Fruit fly (Drosophila melanogaster) whole organism, embryonic: ENCODE data around the gene Ada2a.

Source experiments
- ATbp ChIP-seq: fragments of 200-800 bp; sonication (Bioruptor generic); optimal IDR thresholded peaks from 2 replicates; lab custom pipeline; 2017; ENCODE audit warnings: missing biosample characterization, mild to moderate bottlenecking, missing genetic modification characterization, missing genetic modification reagents
- Ada2b ChIP-seq: fragments of 200-800 bp; sonication (Bioruptor generic); IDR thresholded peaks from 2 replicates; pipeline ENCODE4 v1.3.6; 2022; ENCODE audit warnings: missing biosample characterization, missing genetic modification characterization
- Asciz ChIP-seq: fragments of 200-800 bp; sonication (Bioruptor generic); optimal IDR thresholded peaks from 2 replicates; lab custom pipeline; 2017; ENCODE audit warnings: missing biosample characterization, mild to moderate bottlenecking, missing genetic modification characterization, missing genetic modification reagents
- C15 ChIP-seq: fragments of 200-800 bp; sonication (Bioruptor generic); IDR thresholded peaks from 3 replicates; pipeline ENCODE4 v1.3.6; 2022; ENCODE audit warnings: missing biosample characterization, missing genetic modification characterization
- CG12219 ChIP-seq: fragments of 200-800 bp; sonication (Bioruptor generic); optimal IDR thresholded peaks from 3 replicates; lab custom pipeline; 2018; ENCODE audit warnings: missing biosample characterization, mild to moderate bottlenecking, missing genetic modification characterization
- CG16815 ChIP-seq: fragments of 200-800 bp; sonication (Bioruptor generic); optimal IDR thresholded peaks from 3 replicates; lab custom pipeline; 2017; ENCODE audit warnings: missing biosample characterization, mild to moderate bottlenecking, missing genetic modification characterization
- CG31365 ChIP-seq: fragments of 200-800 bp; sonication (Bioruptor generic); optimal IDR thresholded peaks from 2 replicates; lab custom pipeline; 2018; ENCODE audit warnings: missing biosample characterization, mild to moderate bottlenecking, missing genetic modification characterization
- CG3163 ChIP-seq: fragments of 200-800 bp; sonication (Bioruptor generic); optimal IDR thresholded peaks from 3 replicates; lab custom pipeline; 2016; ENCODE audit warnings: missing biosample characterization, missing genetic modification characterization
- CG3847 ChIP-seq: fragments of 200-800 bp; sonication (Bioruptor generic); IDR thresholded peaks from 2 replicates; pipeline ENCODE4 v1.3.6; 2022; ENCODE audit warnings: missing biosample characterization, missing genetic modification characterization
- CG4617 ChIP-seq: fragments of 200-800 bp; sonication (Bioruptor generic); optimal IDR thresholded peaks from 3 replicates; lab custom pipeline; 2016; ENCODE audit warnings: missing biosample characterization, missing genetic modification characterization, borderline replicate concordance
- CG7556 ChIP-seq: fragments of 200-800 bp; sonication (Bioruptor generic); optimal IDR thresholded peaks from 2 replicates; lab custom pipeline; 2017; ENCODE audit warnings: missing biosample characterization, mild to moderate bottlenecking, missing genetic modification characterization
- CG9797 ChIP-seq: fragments of 200-800 bp; sonication (Bioruptor generic); optimal IDR thresholded peaks from 3 replicates; lab custom pipeline; 2018; ENCODE audit warnings: missing biosample characterization, mild to moderate bottlenecking, missing genetic modification characterization
- CHES-1-like ChIP-seq: fragments of 200-800 bp; sonication (Bioruptor generic); optimal IDR thresholded peaks from 2 replicates; lab custom pipeline; 2016; ENCODE audit warnings: missing biosample characterization, missing genetic modification characterization
- Dek ChIP-seq: fragments of 200-800 bp; sonication (Bioruptor generic); optimal IDR thresholded peaks from 3 replicates; lab custom pipeline; 2019; ENCODE audit warnings: missing biosample characterization, mild to moderate bottlenecking, missing genetic modification characterization, moderate library complexity
- Dfd ChIP-seq, 2 experiments: fragments of >200 bp; optimal IDR thresholded peaks; 2 replicates each; lab custom pipeline; 2017; ENCODE audit warnings: missing biosample characterization in 2 of 2, missing genetic modification characterization in 2 of 2
- Dp ChIP-seq: fragments of 200-800 bp; sonication (Bioruptor generic); optimal IDR thresholded peaks from 2 replicates; lab custom pipeline; 2018; ENCODE audit warnings: missing biosample characterization, mild to moderate bottlenecking, missing genetic modification characterization, moderate library complexity
- Dref ChIP-seq: fragments of 200-800 bp; sonication (Bioruptor generic); IDR thresholded peaks from 2 replicates; pipeline ENCODE4 v1.3.6; 2022; ENCODE audit warnings: missing biosample characterization, missing genetic modification characterization
- Eip74EF ChIP-seq, 2 experiments: fragments of 200-800 bp in 1 of 2; fragments of >200 bp in 1 of 2; sonication (Bioruptor generic) in 1 of 2; optimal IDR thresholded peaks; 2 replicates each; lab custom pipeline; 2017 to 2019; ENCODE audit warnings: missing biosample characterization in 2 of 2, missing genetic modification characterization in 2 of 2, mild to moderate bottlenecking in 1 of 2, moderate library complexity in 1 of 2
- Fer2 ChIP-seq: fragments of 200-800 bp; sonication (Bioruptor generic); optimal IDR thresholded peaks from 2 replicates; lab custom pipeline; 2018; ENCODE audit warnings: missing biosample characterization, mild to moderate bottlenecking, missing genetic modification characterization, moderate library complexity
- Gug ChIP-seq: fragments of 200-800 bp; sonication (Bioruptor generic); IDR thresholded peaks from 4 replicates; pipeline ENCODE4 v1.3.6; 2022; ENCODE audit warnings: missing biosample characterization, missing genetic modification characterization
- HHEX ChIP-seq: fragments of 200-800 bp; sonication (Bioruptor generic); optimal IDR thresholded peaks from 3 replicates; lab custom pipeline; 2017; ENCODE audit warnings: missing biosample characterization, mild to moderate bottlenecking, missing genetic modification characterization, missing genetic modification reagents
- HLH4C ChIP-seq: fragments of 200-800 bp; sonication (Bioruptor generic); IDR thresholded peaks from 3 replicates; pipeline ENCODE4 v1.3.6; 2022; ENCODE audit warnings: missing biosample characterization, missing genetic modification characterization; ENCODE audit not compliant: partially characterized antibody
- Hey ChIP-seq: fragments of 200-800 bp; sonication (Bioruptor generic); optimal IDR thresholded peaks from 3 replicates; lab custom pipeline; 2018; ENCODE audit warnings: missing biosample characterization, mild to moderate bottlenecking, missing genetic modification characterization
- Meics ChIP-seq: fragments of 200-800 bp; sonication (Bioruptor generic); optimal IDR thresholded peaks from 2 replicates; lab custom pipeline; 2017; ENCODE audit warnings: missing biosample characterization, mild to moderate bottlenecking, missing genetic modification characterization
- NK7.1 ChIP-seq: fragments of 200-800 bp; sonication (Bioruptor generic); optimal IDR thresholded peaks from 3 replicates; lab custom pipeline; 2016; ENCODE audit warnings: missing biosample characterization, missing genetic modification characterization
- Nf-YC ChIP-seq: fragments of 200-800 bp; optimal IDR thresholded peaks from 3 replicates; lab custom pipeline; 2019; ENCODE audit warnings: missing biosample characterization, mild to moderate bottlenecking, missing genetic modification characterization, moderate library complexity
- Opbp ChIP-seq: fragments of 200-800 bp; sonication (Bioruptor generic); IDR thresholded peaks from 3 replicates; pipeline ENCODE4 v1.3.6; 2022; ENCODE audit warnings: missing biosample characterization, missing genetic modification characterization; ENCODE audit not compliant: partially characterized antibody
- Sry-δ ChIP-seq: fragments of 200-800 bp; sonication (Bioruptor generic); optimal IDR thresholded peaks from 2 replicates; lab custom pipeline; 2016; ENCODE audit warnings: missing biosample characterization, missing genetic modification characterization
- Ssrp ChIP-seq: fragments of 200-800 bp; sonication (Bioruptor generic); optimal IDR thresholded peaks from 2 replicates; lab custom pipeline; 2018; ENCODE audit warnings: missing biosample characterization, mild to moderate bottlenecking, missing genetic modification characterization, moderate library complexity
- YL-1 ChIP-seq: fragments of 200-800 bp; sonication (Bioruptor generic); optimal IDR thresholded peaks from 3 replicates; lab custom pipeline; 2017; ENCODE audit warnings: missing biosample characterization, mild to moderate bottlenecking, missing genetic modification characterization
- ato ChIP-seq: fragments of 200-800 bp; sonication (Bioruptor generic); IDR thresholded peaks from 2 replicates; pipeline ENCODE4 v1.3.6; 2022; ENCODE audit warnings: missing biosample characterization, missing genetic modification characterization; ENCODE audit not compliant: partially characterized antibody
- bbx ChIP-seq: fragments of 200-800 bp; sonication (Bioruptor generic); IDR thresholded peaks from 2 replicates; pipeline ENCODE4 v1.3.6; 2022; ENCODE audit warnings: missing biosample characterization, missing genetic modification characterization; ENCODE audit not compliant: partially characterized antibody
- chn ChIP-seq: fragments of 200-800 bp; sonication (Bioruptor generic); optimal IDR thresholded peaks from 2 replicates; lab custom pipeline; 2016; ENCODE audit warnings: missing biosample characterization, missing genetic modification characterization
- dan ChIP-seq: fragments of 200-800 bp; sonication (Bioruptor generic); IDR thresholded peaks from 2 replicates; pipeline ENCODE4 v1.3.6; 2022; ENCODE audit warnings: missing biosample characterization, missing genetic modification characterization
- dimm ChIP-seq: fragments of 200-800 bp; sonication (Bioruptor generic); IDR thresholded peaks from 2 replicates; pipeline ENCODE4 v1.3.6; 2022; ENCODE audit warnings: missing biosample characterization, missing genetic modification characterization
- eyg ChIP-seq: fragments of 200-800 bp; sonication (Bioruptor generic); optimal IDR thresholded peaks from 3 replicates; lab custom pipeline; 2016; ENCODE audit warnings: missing biosample characterization, missing genetic modification characterization
- gem ChIP-seq: fragments of 200-800 bp; sonication (Bioruptor generic); optimal IDR thresholded peaks from 2 replicates; lab custom pipeline; 2019; ENCODE audit warnings: missing biosample characterization, mild to moderate bottlenecking, missing genetic modification characterization, moderate library complexity
- grau ChIP-seq: fragments of 200-800 bp; optimal IDR thresholded peaks from 3 replicates; lab custom pipeline; 2019; ENCODE audit warnings: missing biosample characterization, mild to moderate bottlenecking, missing genetic modification characterization, moderate library complexity
- gsb ChIP-seq: fragments of 200-800 bp; sonication (Bioruptor generic); IDR thresholded peaks from 2 replicates; pipeline ENCODE4 v1.3.6; 2022; ENCODE audit warnings: missing biosample characterization, missing genetic modification characterization
- inv ChIP-seq: fragments of 200-800 bp; sonication (Bioruptor generic); IDR thresholded peaks from 2 replicates; pipeline ENCODE4 v1.3.6; 2022; ENCODE audit warnings: missing biosample characterization, missing genetic modification characterization; ENCODE audit not compliant: partially characterized antibody
- lab ChIP-seq: fragments of 200-800 bp; sonication (Bioruptor generic); optimal IDR thresholded peaks from 3 replicates; lab custom pipeline; 2017; ENCODE audit warnings: missing biosample characterization, missing genetic modification characterization, mild to moderate bottlenecking, moderate library complexity, missing genetic modification reagents
- luna ChIP-seq: fragments of 200-800 bp; sonication (Bioruptor generic); optimal IDR thresholded peaks from 2 replicates; lab custom pipeline; 2016; ENCODE audit warnings: missing biosample characterization, missing genetic modification characterization
- nerfin-2 ChIP-seq: fragments of 200-800 bp; sonication (Bioruptor generic); IDR thresholded peaks from 2 replicates; pipeline ENCODE4 v1.3.6; 2022; ENCODE audit warnings: missing biosample characterization, missing genetic modification characterization; ENCODE audit not compliant: partially characterized antibody
- odd ChIP-seq: fragments of 200-800 bp; sonication (Bioruptor generic); optimal IDR thresholded peaks from 2 replicates; lab custom pipeline; 2017; ENCODE audit warnings: missing biosample characterization, mild to moderate bottlenecking, missing genetic modification characterization
- pzg ChIP-seq: fragments of 200-800 bp; sonication (Bioruptor generic); optimal IDR thresholded peaks from 3 replicates; lab custom pipeline; 2018; ENCODE audit warnings: missing biosample characterization, mild to moderate bottlenecking, missing genetic modification characterization, moderate library complexity
- sens ChIP-seq: fragments of 200-800 bp; sonication (Bioruptor generic); peaks from one replicate; lab custom pipeline; 2016; ENCODE audit warnings: missing biosample characterization, missing genetic modification characterization
- sqz ChIP-seq: fragments of 200-800 bp; sonication (Bioruptor generic); optimal IDR thresholded peaks from 3 replicates; lab custom pipeline; 2018; ENCODE audit warnings: missing biosample characterization, mild to moderate bottlenecking, missing genetic modification characterization
- stwl ChIP-seq: fragments of 200-800 bp; sonication (Bioruptor generic); optimal IDR thresholded peaks from 3 replicates; lab custom pipeline; 2018; ENCODE audit warnings: missing biosample characterization, mild to moderate bottlenecking, missing genetic modification characterization, moderate library complexity
- unc-4 ChIP-seq: fragments of 200-800 bp; sonication (Bioruptor generic); IDR thresholded peaks from 2 replicates; pipeline ENCODE4 v1.3.6; 2022; ENCODE audit warnings: missing biosample characterization, missing genetic modification characterization; ENCODE audit not compliant: partially characterized antibody
- usp ChIP-seq: fragments of >200 bp; optimal IDR thresholded peaks from 2 replicates; lab custom pipeline; 2017; ENCODE audit warnings: missing biosample characterization, missing genetic modification characterization

Ada2a gene

dm6 chr3R:18255281-18255680, at the start of gene Ada2a, which contains the start of the genes Polr2D, Tgs1 and moi (continued):
- no peak for TF ChIP-seq dan (GFP tag; lab: Robert Waterston, UW)
- no peak for TF ChIP-seq CG31365 (tag; lab: Kevin White, UChicago)
- peak; percentile 63 for TF ChIP-seq CHES-1-like (GFP tag; lab: Kevin White, UChicago)
- peak; percentile 57 for TF ChIP-seq ato (GFP tag; lab: Robert Waterston, UW)
- TF ChIP-seq HHEX (GFP tag; lab: Kevin White, UChicago) = no peak
- TF ChIP-seq CG12219 (GFP tag; lab: Kevin White, UChicago) = no peak
- no peak for TF ChIP-seq grau (tag; lab: Kevin White, UChicago)
- no peak for TF ChIP-seq nerfin-2
- TF ChIP-seq Dref = peak; percentile 82
- no peak for TF ChIP-seq NK7.1 (GFP tag; lab: Kevin White, UChicago)
- no peak for TF ChIP-seq C15 (GFP tag; lab: Robert Waterston, UW)
- TF ChIP-seq Meics = no peak
- peak; percentile 72 for TF ChIP-seq pzg (GFP tag; lab: Kevin White, UChicago)
- TF ChIP-seq Dp = peak; percentile 67
- no peak for TF ChIP-seq Dfd (GFP tag; optimal IDR thresholded peaks at IDR 0.05; lab: Kevin White, UChicago)
- peak; percentile 66 for TF ChIP-seq inv (GFP tag; lab: Robert Waterston, UW)
- TF ChIP-seq sqz (GFP tag; lab: Kevin White, UChicago) = no peak
- TF ChIP-seq Asciz (GFP tag; lab: Kevin White, UChicago) = no peak
- peak; percentile 18 for TF ChIP-seq sens (GFP tag; lab: Kevin White, UChicago)
- peak; percentile 5 for TF ChIP-seq Nf-YC (tag; lab: Kevin White, UChicago)
- peak; percentile 92 for TF ChIP-seq Sry-δ
- TF ChIP-seq CG4617 (GFP tag; lab: Kevin White, UChicago) = peak; percentile 92
- TF ChIP-seq CG3163 (GFP tag; lab: Kevin White, UChicago) = no peak
- no peak for TF ChIP-seq gem (tag; lab: Kevin White, UChicago)
- no peak for TF ChIP-seq Fer2 (tag; lab: Kevin White, UChicago)
- TF ChIP-seq Ssrp = no peak
- no peak for TF ChIP-seq ATbp (GFP tag; lab: Kevin White, UChicago)
- no peak for TF ChIP-seq luna
- TF ChIP-seq Dek = no peak
- TF ChIP-seq Ada2b (GFP tag; lab: Robert Waterston, UW) = no peak
- TF ChIP-seq stwl = peak; percentile 49
- no peak for TF ChIP-seq odd
- TF ChIP-seq CG7556 (GFP tag; lab: Kevin White, UChicago) = no peak
- no peak for TF ChIP-seq Hey
- peak; percentile 66; the same call in 2 of the 3 replicates for TF ChIP-seq HLH4C (GFP tag; lab: Robert Waterston, UW)
- TF ChIP-seq eyg (GFP tag; lab: Kevin White, UChicago) = no peak
- peak; percentile 82 for TF ChIP-seq bbx (GFP tag; lab: Robert Waterston, UW)
- TF ChIP-seq CG3847 (GFP tag; lab: Robert Waterston, UW) = 0 out of 2 replicates have a peak, but pooled peaks have one; percentile 33
- TF ChIP-seq unc-4 (GFP tag; lab: Robert Waterston, UW) = peak; percentile 75; the same call in 1 of the 2 replicates
- TF ChIP-seq Gug (GFP tag; lab: Robert Waterston, UW) = no peak
- TF ChIP-seq Eip74EF (GFP tag; optimal IDR thresholded peaks at IDR 0.05; lab: Kevin White, UChicago) = no peak
- peak; percentile 87 for TF ChIP-seq Opbp (GFP tag; lab: Robert Waterston, UW)
- no peak for TF ChIP-seq lab (GFP tag; lab: Kevin White, UChicago)
- TF ChIP-seq dimm = no peak
- peak; percentile 44 for TF ChIP-seq YL-1
- TF ChIP-seq CG16815 (GFP tag; lab: Kevin White, UChicago) = no peak
- no peak for TF ChIP-seq usp (GFP tag; lab: Kevin White, UChicago)
- TF ChIP-seq gsb = no peak
- TF ChIP-seq CG9797 (GFP tag; lab: Kevin White, UChicago) = peak; percentile 78
- TF ChIP-seq chn = no peak
